Worm (Caenorhabditis elegans): ENCODE results near the gene lig-1.

Gene lig-1

DNA sequence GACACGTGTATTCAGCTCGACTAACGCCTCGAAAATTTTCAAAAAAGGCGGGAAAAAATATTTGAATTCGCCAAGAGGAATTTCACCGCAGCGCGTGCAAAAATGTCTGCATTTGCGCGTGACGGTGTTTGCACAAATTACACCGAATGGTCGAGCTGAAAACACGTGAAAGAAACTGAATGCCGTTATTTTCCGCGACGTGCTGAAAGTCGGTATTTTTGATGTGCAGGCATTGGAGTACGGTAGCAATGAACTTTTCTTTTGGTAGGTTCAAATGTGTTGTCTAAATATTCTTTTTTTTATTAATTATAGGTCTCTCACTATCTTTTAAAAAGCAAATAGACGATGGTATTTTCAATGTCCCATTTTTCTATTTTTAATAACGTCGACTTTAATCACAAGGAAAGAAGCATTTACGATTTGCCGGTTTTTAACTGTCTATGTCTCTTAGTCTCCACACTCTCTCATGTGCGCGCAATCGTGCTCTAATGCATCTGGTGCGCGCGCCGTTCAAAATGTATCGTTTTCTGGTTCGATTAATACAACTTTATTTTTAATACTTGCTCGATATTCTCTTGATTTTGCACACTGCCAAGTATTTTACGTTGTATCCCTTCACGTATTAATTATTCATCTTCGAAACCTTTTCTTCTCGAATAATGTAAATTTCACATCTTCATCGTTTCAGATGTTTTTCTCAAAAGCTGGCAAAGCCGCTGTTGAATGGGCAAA is at the start of gene lig-1, which contains the start of gene C29A12.1:
lig-1 (plus strand) TSS at position 682 of the 732 bp plus-strand sequence.
C29A12.1 (minus strand) TSS at position 63 of the 732 bp plus-strand sequence.
- TF ChIP-seq unc-62 (GFP tag; optimal IDR thresholded peaks at IDR 0.05), result no peak

DNA sequence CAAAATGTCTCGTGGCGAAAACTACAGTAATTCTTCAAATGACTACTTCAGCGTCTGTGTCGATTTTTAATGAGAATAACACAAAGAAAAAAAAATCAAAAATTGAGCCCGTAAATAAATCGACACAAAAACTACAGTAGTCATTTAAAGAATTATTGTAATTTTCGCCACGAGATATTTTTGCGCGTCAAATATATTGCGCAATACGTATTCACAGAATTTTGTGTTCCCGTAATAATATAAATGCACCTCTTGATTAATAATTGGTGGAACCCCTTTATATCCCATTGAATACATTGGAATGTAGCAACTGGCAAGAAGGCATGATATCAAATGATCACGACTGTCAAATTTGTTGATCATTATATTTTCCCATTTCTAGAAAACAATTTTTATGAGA is 45.0 kb upstream of the lig-1 start:
- no peak for TF ChIP-seq unc-62 (GFP tag; optimal IDR thresholded peaks at IDR 0.05)

DNA sequence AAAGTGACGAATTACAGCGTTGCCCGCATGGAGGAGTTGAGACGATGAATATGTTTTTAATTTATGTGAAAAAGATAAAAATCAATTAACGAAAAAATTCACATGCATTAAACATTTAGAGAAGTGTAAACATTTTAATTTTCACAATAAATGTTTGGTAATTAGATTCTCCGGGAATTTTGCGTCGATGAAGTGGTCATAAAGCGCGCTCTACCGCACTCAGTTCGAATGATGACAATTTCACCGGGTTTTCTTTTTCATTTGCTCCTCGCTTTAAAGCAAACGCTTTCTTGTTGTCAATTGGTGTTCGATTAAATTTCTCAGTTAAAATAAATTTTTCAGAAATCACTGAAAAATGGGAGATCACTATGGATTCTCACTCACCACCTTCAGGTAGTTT is 43.9 kb upstream of the lig-1 start, which contains the start of the genes D1054.1 and pas-2:
D1054.1 (minus strand) TSS at position 192 of the 400 bp plus-strand sequence.
pas-2 (plus strand) TSS at position 343 of the 400 bp plus-strand sequence.
- TF ChIP-seq unc-62 (GFP tag; optimal IDR thresholded peaks at IDR 0.05), result no peak

DNA sequence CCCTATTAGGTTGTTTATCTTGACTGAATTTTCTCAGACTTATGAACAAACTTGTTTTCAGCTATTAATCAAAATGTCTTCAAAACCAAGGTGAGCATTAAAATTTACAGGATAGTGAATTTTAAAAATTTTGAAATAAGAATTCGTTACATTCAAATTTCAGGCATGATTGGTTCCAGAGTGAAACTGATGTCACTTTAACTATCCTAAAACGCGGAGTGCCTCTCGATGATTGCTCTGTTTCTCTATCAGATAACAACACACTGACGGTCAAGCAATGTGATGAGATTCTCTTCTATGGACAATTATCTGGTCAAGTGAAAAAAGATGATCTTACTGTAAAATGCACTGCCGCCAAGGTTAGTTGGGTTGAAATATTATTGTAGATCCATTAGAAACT is 42.5 kb upstream of the lig-1 start, which contains the start of gene D1054.3:
D1054.3 (plus strand) TSS at position 62 of the 400 bp plus-strand sequence.
- no peak for TF ChIP-seq unc-62 (GFP tag; optimal IDR thresholded peaks at IDR 0.05)

DNA sequence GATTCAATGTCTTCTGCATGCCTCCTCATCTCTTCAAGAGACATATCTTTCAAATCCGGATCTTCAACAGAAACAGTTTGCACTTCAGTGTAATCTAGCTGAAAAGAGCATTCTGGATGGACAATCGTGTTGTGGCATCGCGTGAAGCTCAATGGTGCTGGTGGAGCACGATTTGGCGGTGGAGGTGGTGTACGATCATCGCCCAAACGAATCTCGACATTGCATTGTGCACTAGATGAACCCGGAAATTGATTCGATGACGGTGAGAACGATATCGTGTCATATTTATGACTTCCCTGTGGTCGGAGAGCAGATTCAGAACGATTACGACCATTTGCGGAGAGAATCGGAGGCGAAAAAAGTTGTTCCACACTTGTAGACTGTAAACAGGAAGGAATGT is 40.7 kb upstream of the lig-1 start:
- TF ChIP-seq unc-62 (GFP tag; optimal IDR thresholded peaks at IDR 0.05), result no peak

DNA sequence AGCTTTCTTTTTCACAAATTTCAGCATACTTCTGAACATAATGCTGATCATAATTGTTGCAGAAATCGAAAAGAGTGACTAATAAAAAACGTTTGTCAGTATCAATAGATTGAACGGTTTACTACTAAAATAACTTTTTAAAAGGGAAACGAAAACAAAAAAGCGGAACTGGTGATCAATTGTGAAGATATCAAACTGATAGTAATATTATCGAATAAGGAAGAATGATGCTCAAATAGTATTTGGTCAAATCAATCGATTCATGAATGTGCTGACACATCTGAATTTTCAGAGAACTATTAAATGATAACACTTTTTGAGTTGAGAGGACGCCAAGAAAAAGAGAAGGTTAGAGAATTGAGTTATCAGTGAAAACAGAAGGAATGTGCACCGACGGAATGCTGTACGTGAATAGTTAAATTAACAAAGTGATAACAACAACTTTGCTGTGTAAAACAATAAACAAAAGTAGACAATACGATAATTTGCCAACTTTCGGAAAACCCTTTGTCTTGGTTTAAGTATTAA is 37.3 kb upstream of the lig-1 start, which contains the start of gene D1054.5:
D1054.5 (minus strand) TSS at position 51 of the 528 bp plus-strand sequence.
- TF ChIP-seq unc-62 (GFP tag; optimal IDR thresholded peaks at IDR 0.05), result no peak

DNA sequence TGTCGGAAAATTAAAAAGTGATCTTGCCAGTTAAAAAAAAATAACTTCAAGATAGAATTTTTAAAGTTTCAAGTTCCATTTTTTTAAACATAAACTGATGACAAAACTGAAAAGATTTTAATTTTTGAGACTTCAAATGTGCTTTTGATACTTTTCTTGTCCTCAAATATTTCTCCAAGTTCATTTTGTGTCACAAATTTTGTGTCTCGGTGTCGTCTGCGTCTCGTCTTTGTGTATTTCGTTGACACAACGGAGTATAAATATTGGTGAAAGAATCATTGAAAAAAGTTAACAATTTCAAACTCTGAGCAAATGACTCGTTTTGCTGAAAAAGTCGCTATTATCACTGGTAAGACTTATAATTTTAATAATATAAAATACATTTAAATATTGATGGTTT is 29.9 kb upstream of the lig-1 start, which contains the start of gene D1054.8:
D1054.8 (plus strand) TSS at position 301 of the 400 bp plus-strand sequence.
- no peak for TF ChIP-seq unc-62 (GFP tag; optimal IDR thresholded peaks at IDR 0.05)

DNA sequence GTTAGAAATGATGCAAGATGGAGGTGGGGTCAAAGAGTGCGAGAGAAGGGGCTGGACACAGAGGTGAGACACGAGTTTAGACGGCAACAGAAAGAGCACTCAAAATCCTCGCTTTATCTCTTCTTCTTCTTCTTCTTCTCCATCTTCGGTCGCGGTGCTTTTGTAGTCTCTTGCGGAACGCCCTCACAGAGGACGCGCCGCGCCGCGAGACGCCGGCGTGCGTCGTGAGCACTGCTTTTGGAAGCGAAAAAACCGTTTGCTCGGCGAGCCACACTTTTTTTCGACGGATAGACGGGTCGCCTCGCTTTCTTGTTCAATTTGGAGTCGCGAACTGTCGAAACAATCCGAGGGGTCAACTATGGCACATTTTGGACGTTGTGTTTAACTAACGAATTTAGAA is 23.0 kb upstream of the lig-1 start, which contains the start of gene D1054.9:
D1054.9 (minus strand) TSS at position 137 of the 400 bp plus-strand sequence.
- no peak for TF ChIP-seq unc-62 (GFP tag; optimal IDR thresholded peaks at IDR 0.05)

DNA sequence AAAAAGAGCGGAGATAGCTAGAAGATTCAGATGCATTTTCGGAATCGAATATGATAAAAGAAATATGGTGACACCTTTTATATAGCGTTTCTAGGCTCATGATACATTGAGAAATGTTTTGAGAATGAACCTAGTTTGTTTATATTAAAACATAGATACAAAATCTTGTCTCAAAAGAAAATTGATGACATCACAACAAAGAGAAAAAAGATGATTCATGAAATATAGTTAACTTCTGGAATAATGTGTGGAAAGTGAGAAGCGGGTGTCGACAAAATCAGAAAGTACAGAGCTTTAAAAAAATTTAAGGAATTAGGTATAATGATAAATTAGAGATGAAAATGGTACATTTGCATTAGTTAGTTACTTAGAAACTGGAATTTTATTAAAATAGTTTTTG is 21.1 kb upstream of the lig-1 start, which contains the start of gene D1054.10:
D1054.10 (minus strand) TSS at position 101 of the 400 bp plus-strand sequence.
- no peak for TF ChIP-seq unc-62 (GFP tag; optimal IDR thresholded peaks at IDR 0.05)

DNA sequence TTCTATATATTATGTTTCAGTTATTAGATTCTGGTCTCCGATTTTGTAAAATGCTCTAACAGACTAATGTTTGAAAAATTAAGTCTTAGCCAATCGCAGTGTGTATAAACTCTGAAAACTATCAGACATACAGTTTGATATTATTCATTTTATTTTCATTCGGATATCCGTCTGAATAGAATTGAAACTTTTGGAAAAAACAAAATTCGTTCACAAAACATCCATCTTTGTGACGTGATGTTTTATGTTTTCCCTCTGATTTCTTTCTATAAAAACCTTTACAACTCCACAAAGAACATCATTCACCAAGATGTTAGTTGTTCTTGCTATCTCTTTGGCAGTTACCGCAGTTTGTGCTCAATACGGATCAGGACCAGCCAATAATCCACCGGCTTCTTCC is 20.4 kb upstream of the lig-1 start, which contains the start of gene ule-3:
ule-3 (plus strand) TSS at position 301 of the 400 bp plus-strand sequence.
- no peak for TF ChIP-seq unc-62 (GFP tag; optimal IDR thresholded peaks at IDR 0.05)

DNA sequence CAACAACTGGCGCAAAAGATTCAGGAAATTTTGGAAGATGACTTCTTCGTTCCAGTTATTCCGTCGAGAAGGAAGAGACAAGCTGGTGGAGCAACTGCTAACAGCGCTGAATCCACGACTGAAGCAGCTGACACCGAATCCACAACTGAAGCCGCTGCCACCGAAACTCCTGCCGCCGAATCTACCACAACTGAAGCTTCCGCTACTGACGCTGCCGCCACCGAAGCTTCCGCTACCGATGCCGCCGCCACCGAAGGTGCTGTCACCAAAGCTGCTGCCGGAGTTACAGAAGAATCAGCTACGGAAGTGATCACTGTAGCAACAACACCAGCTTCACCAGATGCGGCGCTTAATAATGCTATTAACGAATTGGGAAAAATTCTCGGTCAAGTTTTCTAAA is 19.4 kb upstream of the lig-1 start:
- TF ChIP-seq unc-62 (GFP tag; optimal IDR thresholded peaks at IDR 0.05), result no peak

DNA sequence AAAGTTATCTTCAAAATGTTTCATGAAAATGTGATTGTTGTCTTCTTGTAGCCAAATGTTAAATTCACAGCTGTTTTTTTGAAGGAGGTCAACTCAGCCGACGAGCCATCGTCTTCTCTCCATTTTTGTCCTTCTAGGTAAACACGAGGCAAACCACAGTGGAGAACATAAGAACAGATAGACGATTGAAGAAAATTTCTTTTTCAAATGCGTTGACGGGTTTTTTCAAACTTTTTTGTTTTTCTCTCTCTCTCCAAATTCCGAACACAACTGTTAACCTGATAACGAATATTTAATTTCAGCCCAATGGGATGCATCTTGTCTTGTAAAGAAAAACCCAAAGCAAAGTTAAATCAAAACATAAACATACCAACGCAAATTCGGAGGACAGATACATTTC is 18.4 kb upstream of the lig-1 start, which contains the start of gene D1054.19:
D1054.19 (plus strand) TSS at position 301 of the 400 bp plus-strand sequence.
- no peak for TF ChIP-seq unc-62 (GFP tag; optimal IDR thresholded peaks at IDR 0.05)

DNA sequence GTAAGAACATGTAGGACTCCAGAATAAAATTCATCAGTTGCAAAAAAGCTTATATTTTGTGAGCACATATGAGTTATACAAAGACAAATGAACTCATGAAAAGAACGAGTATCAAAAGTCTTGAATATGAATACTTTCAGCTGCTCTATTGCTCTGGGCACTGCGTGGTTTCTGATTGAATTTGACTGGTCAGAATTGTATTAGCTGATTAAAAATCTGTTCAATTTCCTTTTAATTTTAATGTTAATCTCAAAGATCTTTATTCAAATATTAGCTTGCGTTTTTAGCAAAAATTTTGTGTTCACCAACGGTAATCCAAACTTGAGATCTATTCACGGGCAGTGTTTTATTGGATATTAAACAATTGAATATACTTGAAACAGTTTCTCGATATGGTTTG is 15.8 kb upstream of the lig-1 start, which contains the start of gene srh-184:
srh-184 (minus strand) TSS at position 101 of the 400 bp plus-strand sequence.
- no peak for TF ChIP-seq unc-62 (GFP tag; optimal IDR thresholded peaks at IDR 0.05)

DNA sequence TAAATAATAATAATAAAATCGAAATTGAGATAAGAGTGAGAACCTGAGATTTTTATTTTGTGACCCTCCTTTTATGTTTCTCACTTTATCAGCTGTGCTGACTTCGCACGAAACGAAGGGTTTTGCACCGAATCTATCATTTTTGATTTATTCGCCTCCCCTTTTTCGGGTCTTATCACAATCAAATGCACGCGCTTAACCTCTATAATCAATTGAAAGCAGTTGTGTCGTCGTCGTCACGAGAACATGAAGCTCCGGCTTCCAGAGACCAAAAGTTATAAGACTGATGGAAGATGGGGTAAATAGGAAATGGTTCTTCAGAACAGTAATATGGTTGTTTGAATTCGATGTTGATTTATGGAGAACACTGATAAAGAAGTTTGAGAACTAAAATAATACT is 12.8 kb upstream of the lig-1 start, which contains the start of gene D1054.18:
D1054.18 (minus strand) TSS at position 45 of the 400 bp plus-strand sequence.
- TF ChIP-seq unc-62 (GFP tag; optimal IDR thresholded peaks at IDR 0.05), result no peak

DNA sequence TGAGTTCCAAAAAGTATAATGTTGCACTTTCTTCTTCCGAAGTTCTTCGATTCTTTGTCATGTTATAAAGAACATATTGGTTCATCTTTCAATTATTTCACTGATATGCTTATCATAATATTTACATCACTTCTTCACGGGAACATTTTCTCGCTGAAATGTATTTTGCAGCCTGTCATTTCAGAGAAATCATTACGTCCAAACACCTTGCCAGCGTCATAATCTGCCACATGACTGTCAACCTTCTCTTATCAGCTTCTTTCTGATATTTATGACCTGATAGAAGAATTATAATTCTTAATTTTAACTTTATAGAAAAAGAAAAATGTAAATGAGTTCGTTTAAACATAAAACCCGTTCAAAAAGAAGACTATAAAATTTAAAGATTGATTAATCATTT is 11.8 kb upstream of the lig-1 start:
- no peak for TF ChIP-seq unc-62 (GFP tag; optimal IDR thresholded peaks at IDR 0.05)

DNA sequence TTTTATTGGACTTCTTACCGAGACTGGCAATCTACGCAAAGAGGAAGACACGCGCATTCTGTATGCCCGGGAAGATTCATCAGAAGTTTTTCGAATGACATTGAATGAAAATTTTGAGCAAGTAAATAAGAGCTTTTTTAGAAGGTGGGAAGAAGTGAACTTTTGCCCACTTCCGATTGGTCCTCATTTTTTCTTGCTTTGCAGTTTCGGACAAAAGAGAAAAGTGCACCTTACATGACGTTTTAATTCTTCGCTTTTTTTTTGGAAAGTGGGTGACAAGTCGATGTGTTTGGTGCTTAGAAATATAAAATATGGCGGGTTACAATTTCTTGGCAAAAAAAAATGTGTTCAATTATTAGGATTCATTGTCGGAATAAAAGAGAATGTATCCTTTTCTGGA is 9.5 kb upstream of the lig-1 start, which contains the start of gene secs-1:
secs-1 (minus strand) TSS at position 101 of the 400 bp plus-strand sequence.
- no peak for TF ChIP-seq unc-62 (GFP tag; optimal IDR thresholded peaks at IDR 0.05)
